Worm (Caenorhabditis elegans) whole organism, L1 larva: ENCODE data around the gene flp-19.

Experiments used
- aha-1 ChIP-seq: fragments of 150-350 bp; optimal IDR thresholded peaks from 2 replicates; lab custom pipeline; 2014; ENCODE audit warnings: missing biosample characterization, missing genetic modification characterization
- fkh-4 ChIP-seq: sonication (generic microtip); optimal IDR thresholded peaks from 2 replicates; lab custom pipeline; 2016; ENCODE audit warnings: missing compliant biosample characterization, missing genetic modification characterization, borderline replicate concordance
- pag-3 ChIP-seq: sonication (generic microtip); optimal IDR thresholded peaks from 2 replicates; lab custom pipeline; 2017; ENCODE audit warnings: missing genetic modification characterization, mild to moderate bottlenecking, missing compliant biosample characterization, antibody characterized with exemption, borderline replicate concordance; ENCODE audit not compliant: insufficient read depth
- snpc-4 ChIP-seq: fragments of 150-350 bp; optimal IDR thresholded peaks from 2 replicates; lab custom pipeline; 2014; ENCODE audit warnings: missing biosample characterization, missing genetic modification characterization
- unc-62 ChIP-seq: fragments of 150-350 bp; optimal IDR thresholded peaks from 2 replicates; lab custom pipeline; 2014; ENCODE audit warnings: missing biosample characterization, missing genetic modification reagents, missing genetic modification characterization

- TF ChIP-seq unc-62 (GFP tag; lab: Kevin White, UChicago) (no peak), snpc-4 (tag; lab: Kevin White, UChicago) (no peak), pag-3 (tag; lab: Kevin White, UChicago) (no peak), aha-1 (no peak), fkh-4 (tag; lab: Kevin White, UChicago) (no peak)
These were observed 35.3 kb upstream of the flp-19 start, which contains the start of gene bet-2 for ce11 chrX:10569185-10569584.
